Worm (Caenorhabditis elegans): Measurements from ENCODE around the gene T25F10.4.

DNA sequence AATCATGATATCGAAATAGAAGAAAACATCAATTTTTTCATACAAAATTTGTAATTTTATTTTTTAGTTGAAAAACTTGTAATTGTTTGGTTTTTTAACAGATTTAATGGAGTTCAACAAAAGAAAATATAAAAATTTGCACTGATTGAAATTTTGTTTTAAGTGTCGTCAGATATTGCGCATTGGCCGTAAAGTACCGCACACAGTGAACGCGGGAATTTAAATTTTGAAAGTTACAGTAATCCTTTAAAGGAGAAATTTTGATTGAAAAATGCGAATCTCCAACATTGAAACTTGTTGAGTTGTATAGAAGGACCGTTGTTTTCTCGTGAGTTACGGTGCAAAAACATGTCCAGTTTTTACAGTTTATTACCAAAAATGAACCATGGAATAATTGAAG, 30.7 kb upstream of the T25F10.4 start:
- no peak for TF ChIP-seq nhr-6 (tag; optimal IDR thresholded peaks at IDR 0.05)
- no peak for TF ChIP-seq mab-5 (tag; optimal IDR thresholded peaks at IDR 0.05)
- no peak for TF ChIP-seq snpc-4 (tag; optimal IDR thresholded peaks at IDR 0.05)
- no peak for TF ChIP-seq egl-27 (tag; optimal IDR thresholded peaks at IDR 0.05)
- TF ChIP-seq F13H6.1 (tag; optimal IDR thresholded peaks at IDR 0.05): no peak

Data from whole organism, L2 larva.